Fruit fly (Drosophila melanogaster) whole organism, prepupa: ENCODE measurements around the gene Phb1.

Experiments used
- esn ChIP-seq: fragments of 200-800 bp; sonication (Bioruptor generic); optimal IDR thresholded peaks from 2 replicates; lab custom pipeline; 2016; ENCODE audit warnings: missing biosample characterization, mild to moderate bottlenecking, missing genetic modification characterization, moderate library complexity
- svp ChIP-seq: fragments of 200-800 bp; sonication (Bioruptor generic); peaks from one replicate; lab custom pipeline; 2016; ENCODE audit warnings: missing biosample characterization, missing genetic modification characterization
- topi ChIP-seq: fragments of 200-800 bp; sonication (Bioruptor generic); optimal IDR thresholded peaks from 3 replicates; lab custom pipeline; 2016; ENCODE audit warnings: missing biosample characterization, missing genetic modification characterization

dm6 chr2L:19138361-19139041 lies 14.8 kb upstream of the Phb1 start:
- TF ChIP-seq svp (GFP tag; lab: Kevin White, UChicago): no peak
- TF ChIP-seq topi (GFP tag; lab: Kevin White, UChicago): no peak
- TF ChIP-seq esn: no peak
